Worm (Caenorhabditis elegans) whole organism, young adult: ENCODE results near the gene H38K22.9.

Experiments used
- C06A6.2 ChIP-seq: fragments of 200-800 bp; sonication (Bioruptor generic); conservative IDR thresholded peaks from 2 replicates; pipeline ENCODE4 v1.3.6; 2022; ENCODE audit warnings: missing genetic modification characterization, missing compliant biosample characterization
- C17E4.6 ChIP-seq: fragments of 200-800 bp; sonication (Bioruptor generic); IDR thresholded peaks from 2 replicates; pipeline ENCODE4 v1.3.6; 2022; ENCODE audit warnings: missing genetic modification reagents, missing genetic modification characterization, missing compliant biosample characterization
- D2030.7 ChIP-seq: fragments of 200-800 bp; sonication (Bioruptor generic); IDR thresholded peaks from 2 replicates; pipeline ENCODE4 v1.3.6; 2022; ENCODE audit warnings: missing genetic modification reagents, missing genetic modification characterization, missing compliant biosample characterization
- F22D6.2 ChIP-seq: sonication (generic microtip); optimal IDR thresholded peaks from 2 replicates; lab custom pipeline; 2016; ENCODE audit warnings: mild to moderate bottlenecking, missing genetic modification characterization, missing compliant biosample characterization
- F49E8.2 ChIP-seq: sonication (generic microtip); optimal IDR thresholded peaks from 3 replicates; lab custom pipeline; 2017; ENCODE audit warnings: missing genetic modification characterization, mild to moderate bottlenecking, missing compliant biosample characterization, antibody characterized with exemption, moderate library complexity; ENCODE audit not compliant: insufficient read depth
- K12H6.12 ChIP-seq: fragments of 200-800 bp; sonication (Bioruptor generic); optimal IDR thresholded peaks from 2 replicates; lab custom pipeline; 2018; ENCODE audit warnings: mild to moderate bottlenecking, missing genetic modification characterization, missing compliant biosample characterization
- Y53F4B.3 ChIP-seq: fragments of 200-800 bp; sonication (Bioruptor generic); IDR thresholded peaks from 2 replicates; pipeline ENCODE4 v1.3.6; 2022; ENCODE audit warnings: missing genetic modification reagents, missing genetic modification characterization, missing compliant biosample characterization
- Y53G8AR.9 ChIP-seq: fragments of 200-800 bp; sonication (Bioruptor generic); conservative IDR thresholded peaks from 2 replicates; pipeline ENCODE4 v1.3.6; 2022; ENCODE audit warnings: missing genetic modification reagents, missing genetic modification characterization, missing compliant biosample characterization
- Y56A3A.18 ChIP-seq: fragments of 200-800 bp; sonication (Bioruptor generic); IDR thresholded peaks from 2 replicates; pipeline ENCODE4 v1.3.6; 2022; ENCODE audit warnings: missing genetic modification reagents, missing genetic modification characterization, missing compliant biosample characterization
- Y67H2A.10 ChIP-seq: fragments of 200-800 bp; sonication (Bioruptor generic); conservative IDR thresholded peaks from 2 replicates; pipeline ENCODE4 v1.3.6; 2022; ENCODE audit warnings: missing genetic modification reagents, missing genetic modification characterization, missing compliant biosample characterization
- Y79H2A.3 ChIP-seq: fragments of 200-800 bp; sonication (Bioruptor generic); conservative IDR thresholded peaks from 2 replicates; pipeline ENCODE4 v1.3.6; 2022; ENCODE audit warnings: missing genetic modification reagents, missing genetic modification characterization, missing compliant biosample characterization
- aptf-3 ChIP-seq: fragments of 200-800 bp; sonication (Bioruptor generic); IDR thresholded peaks from 2 replicates; pipeline ENCODE4 v1.3.6; 2022; ENCODE audit warnings: missing genetic modification characterization, missing compliant biosample characterization
- athp-1 ChIP-seq: sonication (generic microtip); optimal IDR thresholded peaks from 2 replicates; lab custom pipeline; 2017; ENCODE audit warnings: mild to moderate bottlenecking, missing genetic modification characterization, missing compliant biosample characterization
- attf-5 ChIP-seq: fragments of 200-800 bp; sonication (Bioruptor generic); optimal IDR thresholded peaks from 2 replicates; lab custom pipeline; 2018; ENCODE audit warnings: mild to moderate bottlenecking, missing genetic modification characterization, missing compliant biosample characterization
- attf-6 ChIP-seq: fragments of 200-800 bp; sonication (Bioruptor generic); IDR thresholded peaks from 2 replicates; pipeline ENCODE4 v1.3.6; 2022; ENCODE audit warnings: missing genetic modification reagents, missing genetic modification characterization, missing compliant biosample characterization
- ccch-3 ChIP-seq: fragments of 200-800 bp; sonication (Bioruptor generic); optimal IDR thresholded peaks from 2 replicates; lab custom pipeline; 2018; ENCODE audit warnings: mild to moderate bottlenecking, missing genetic modification characterization, missing compliant biosample characterization
- ceh-100 ChIP-seq: fragments of 200-800 bp; sonication (Bioruptor generic); IDR thresholded peaks from 2 replicates; pipeline ENCODE4 v1.3.6; 2022; ENCODE audit warnings: missing genetic modification reagents, missing genetic modification characterization, missing compliant biosample characterization
- ceh-27 ChIP-seq: fragments of 200-800 bp; sonication (Bioruptor generic); optimal IDR thresholded peaks from 2 replicates; lab custom pipeline; 2018; ENCODE audit warnings: mild to moderate bottlenecking, missing genetic modification characterization, moderate library complexity, missing compliant biosample characterization
- ceh-40 ChIP-seq: fragments of 200-800 bp; sonication (Bioruptor generic); IDR thresholded peaks from 2 replicates; pipeline ENCODE4 v1.3.6; 2022; ENCODE audit warnings: missing genetic modification characterization, missing compliant biosample characterization
- dox-1 ChIP-seq: fragments of 200-800 bp; sonication (Bioruptor generic); IDR thresholded peaks from 2 replicates; pipeline ENCODE4 v1.3.6; 2022; ENCODE audit warnings: missing genetic modification reagents, missing genetic modification characterization, missing compliant biosample characterization
- efl-1 ChIP-seq: fragments of 150-350 bp; optimal IDR thresholded peaks from 2 replicates; lab custom pipeline; 2014; ENCODE audit warnings: missing biosample characterization, missing genetic modification reagents, missing genetic modification characterization
- ets-4 ChIP-seq: fragments of 200-800 bp; sonication (Bioruptor generic); optimal IDR thresholded peaks from 2 replicates; lab custom pipeline; 2018; ENCODE audit warnings: mild to moderate bottlenecking, missing genetic modification characterization, missing compliant biosample characterization
- gei-17 ChIP-seq: fragments of 200-800 bp; sonication (Bioruptor generic); optimal IDR thresholded peaks from 2 replicates; lab custom pipeline; 2018; ENCODE audit warnings: mild to moderate bottlenecking, missing genetic modification characterization, missing compliant biosample characterization
- hrde-1 ChIP-seq: sonication (generic microtip); optimal IDR thresholded peaks from 2 replicates; lab custom pipeline; 2016; ENCODE audit warnings: missing genetic modification characterization, mild to moderate bottlenecking, missing compliant biosample characterization, moderate library complexity, missing genotype, missing genetic modification reagents, borderline replicate concordance
- lag-1 ChIP-seq: fragments of 200-800 bp; sonication (Bioruptor generic); IDR thresholded peaks from 2 replicates; pipeline ENCODE4 v1.3.6; 2022; ENCODE audit warnings: missing genetic modification reagents, missing genetic modification characterization, missing compliant biosample characterization
- let-526 ChIP-seq: fragments of 200-800 bp; sonication (Bioruptor generic); IDR thresholded peaks from 2 replicates; pipeline ENCODE4 v1.3.6; 2022; ENCODE audit warnings: missing genetic modification reagents, missing genetic modification characterization, missing compliant biosample characterization
- let-607 ChIP-seq, 2 experiments: fragments of 200-800 bp in 1 of 2; sonication (Bioruptor generic) in 1 of 2; sonication (generic microtip) in 1 of 2; optimal IDR thresholded peaks; 2 replicates each; lab custom pipeline; 2016 to 2018; ENCODE audit warnings: mild to moderate bottlenecking in 2 of 2, missing compliant biosample characterization in 2 of 2, missing genetic modification characterization in 2 of 2, moderate library complexity in 2 of 2, missing genotype in 1 of 2
- lin-26 ChIP-seq: fragments of 200-800 bp; sonication (Bioruptor generic); IDR thresholded peaks from 2 replicates; pipeline ENCODE4 v1.3.6; 2022; ENCODE audit warnings: missing genetic modification reagents, missing genetic modification characterization, missing compliant biosample characterization
- lin-54 ChIP-seq: fragments of 200-800 bp; sonication (Bioruptor generic); optimal IDR thresholded peaks from 2 replicates; lab custom pipeline; 2018; ENCODE audit warnings: mild to moderate bottlenecking, missing genetic modification characterization, missing compliant biosample characterization
- lir-1 ChIP-seq: fragments of 200-800 bp; sonication (Bioruptor generic); conservative IDR thresholded peaks from 2 replicates; pipeline ENCODE4 v1.3.6; 2022; ENCODE audit warnings: missing genetic modification reagents, missing genetic modification characterization, missing compliant biosample characterization
- lsl-1 ChIP-seq: fragments of 200-800 bp; sonication (Bioruptor generic); optimal IDR thresholded peaks from 2 replicates; lab custom pipeline; 2018; ENCODE audit warnings: mild to moderate bottlenecking, missing genetic modification characterization, moderate library complexity, missing compliant biosample characterization
- mxl-1 ChIP-seq: sonication (generic microtip); optimal IDR thresholded peaks from 2 replicates; lab custom pipeline; 2016; ENCODE audit warnings: missing genetic modification characterization, missing compliant biosample characterization
- nfya-2 ChIP-seq: fragments of 200-800 bp; sonication (Bioruptor generic); IDR thresholded peaks from 2 replicates; pipeline ENCODE4 v1.3.6; 2022; ENCODE audit warnings: missing genetic modification reagents, missing genetic modification characterization, missing compliant biosample characterization
- nhr-80 ChIP-seq: sonication (generic microtip); optimal IDR thresholded peaks from 2 replicates; lab custom pipeline; 2016; ENCODE audit warnings: missing genetic modification characterization, missing compliant biosample characterization
- rcor-1 ChIP-seq: fragments of 200-800 bp; sonication (Bioruptor generic); IDR thresholded peaks from 2 replicates; pipeline ENCODE4 v1.3.6; 2022; ENCODE audit warnings: missing genetic modification reagents, missing genetic modification characterization, missing compliant biosample characterization
- rec-8 ChIP-seq, 2 experiments: sonication (generic microtip); optimal IDR thresholded peaks; 2 replicates each; lab custom pipeline; 2016; ENCODE audit warnings: mild to moderate bottlenecking in 2 of 2, missing genetic modification characterization in 2 of 2, missing genetic modification reagents in 2 of 2, missing genotype in 2 of 2, missing biosample characterization in 1 of 2, missing compliant biosample characterization in 1 of 2, moderate library complexity in 1 of 2
- snpc-3.4 ChIP-seq: sonication (generic microtip); optimal IDR thresholded peaks from 2 replicates; lab custom pipeline; 2017; ENCODE audit warnings: missing genetic modification characterization, mild to moderate bottlenecking, missing compliant biosample characterization, antibody characterized with exemption, moderate library complexity, missing genotype, missing genetic modification reagents
- tbp1 ChIP-seq: fragments of 200-800 bp; sonication (Bioruptor generic); optimal IDR thresholded peaks from 2 replicates; lab custom pipeline; 2018; ENCODE audit warnings: mild to moderate bottlenecking, missing genetic modification characterization, missing compliant biosample characterization
- unc-62 ChIP-seq: fragments of 150-350 bp; optimal IDR thresholded peaks from 2 replicates; lab custom pipeline; 2014; ENCODE audit warnings: missing biosample characterization, missing genetic modification reagents, missing genetic modification characterization
- ztf-18 ChIP-seq: sonication (generic microtip); optimal IDR thresholded peaks from 2 replicates; lab custom pipeline; 2016; ENCODE audit warnings: missing genotype, mild to moderate bottlenecking, missing genetic modification characterization, missing compliant biosample characterization
- ztf-28 ChIP-seq: fragments of 200-800 bp; sonication (Bioruptor generic); IDR thresholded peaks from 2 replicates; pipeline ENCODE4 v1.3.6; 2022; ENCODE audit warnings: missing genetic modification reagents, missing genetic modification characterization, missing compliant biosample characterization
- ztf-3 ChIP-seq: fragments of 200-800 bp; sonication (Bioruptor generic); optimal IDR thresholded peaks from 2 replicates; lab custom pipeline; 2018; ENCODE audit warnings: mild to moderate bottlenecking, missing genetic modification characterization, missing compliant biosample characterization
- ztf-6 ChIP-seq: fragments of 200-800 bp; sonication (Bioruptor generic); IDR thresholded peaks from 2 replicates; pipeline ENCODE4 v1.3.6; 2022; ENCODE audit warnings: missing genetic modification reagents, missing genetic modification characterization, missing compliant biosample characterization

The H38K22.9 gene

DNA sequence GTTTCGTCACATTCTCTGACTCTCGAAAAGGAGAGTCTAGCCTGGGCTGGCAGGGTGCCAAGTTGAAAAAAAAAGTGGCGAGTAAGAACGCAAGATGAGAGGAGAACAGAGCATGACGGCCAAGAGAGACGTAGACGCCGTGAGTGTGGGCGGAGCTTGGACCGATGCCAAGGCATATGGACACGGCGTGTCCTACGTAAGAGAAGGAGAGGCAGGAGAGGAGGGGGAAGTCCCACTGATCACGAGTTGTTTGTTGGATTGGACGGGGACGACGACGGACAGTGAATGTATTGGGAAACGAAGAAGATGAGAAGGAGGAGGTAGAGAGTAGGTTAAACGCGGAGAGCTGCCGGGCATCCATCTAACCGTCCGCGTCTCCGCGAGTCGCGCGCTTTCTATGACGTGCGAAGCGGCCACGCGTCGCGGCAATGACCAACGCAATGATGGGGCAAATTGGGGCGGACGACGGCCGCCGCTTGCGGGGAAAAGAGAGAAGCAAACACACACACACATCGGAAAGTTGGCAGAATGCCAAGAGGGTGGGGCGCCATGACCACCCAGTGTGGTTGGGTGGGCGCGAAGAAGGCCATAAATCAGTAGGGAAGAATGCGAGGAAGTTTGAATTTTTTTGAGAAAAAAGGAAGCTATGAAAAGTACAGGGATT is 41.9 kb upstream of the H38K22.9 start (continued):
- TF ChIP-seq K12H6.12 = peak; percentile 99
- TF ChIP-seq lir-1 (GFP tag; lab: Robert Waterston, UW) = peak; percentile 59; the same call in 1 of the 2 replicates
- peak; percentile 81 for TF ChIP-seq lin-26

DNA sequence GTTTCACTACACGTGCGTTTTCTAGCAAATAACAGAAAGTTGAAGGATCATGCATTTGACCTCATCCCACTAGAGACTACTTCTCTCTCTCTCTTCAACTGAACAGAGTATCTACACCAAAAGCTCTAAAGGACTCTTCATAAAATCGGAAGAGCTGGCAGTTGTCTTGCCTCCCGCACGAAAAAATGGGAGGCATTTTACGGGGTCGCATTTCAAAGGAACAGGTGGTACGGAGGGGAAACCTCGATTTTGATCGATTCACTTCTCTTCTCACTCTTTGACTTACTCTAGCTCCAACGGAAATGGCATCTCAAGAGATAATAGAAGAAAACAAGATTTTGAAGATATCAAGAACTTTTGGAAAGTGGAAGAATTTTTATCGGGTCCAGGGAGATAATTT is 40.8 kb upstream of the H38K22.9 start:
- TF ChIP-seq ztf-18 (tag; lab: Kevin White, UChicago) (no peak), ceh-27 (GFP tag; lab: Kevin White, UChicago) (no peak), attf-5 (no peak), ztf-6 (GFP tag; lab: Robert Waterston, UW) (no peak), lag-1 (no peak), gei-17 (GFP tag; lab: Kevin White, UChicago) (no peak), rcor-1 (GFP tag; lab: Robert Waterston, UW) (no peak), rec-8 (tag; optimal IDR thresholded peaks at IDR 0.05; lab: Kevin White, UChicago) (no peak), athp-1 (tag; lab: Kevin White, UChicago) (no peak), ztf-28 (no peak), mxl-1 (tag; lab: Kevin White, UChicago) (no peak), lsl-1 (GFP tag; lab: Kevin White, UChicago) (no peak)

DNA sequence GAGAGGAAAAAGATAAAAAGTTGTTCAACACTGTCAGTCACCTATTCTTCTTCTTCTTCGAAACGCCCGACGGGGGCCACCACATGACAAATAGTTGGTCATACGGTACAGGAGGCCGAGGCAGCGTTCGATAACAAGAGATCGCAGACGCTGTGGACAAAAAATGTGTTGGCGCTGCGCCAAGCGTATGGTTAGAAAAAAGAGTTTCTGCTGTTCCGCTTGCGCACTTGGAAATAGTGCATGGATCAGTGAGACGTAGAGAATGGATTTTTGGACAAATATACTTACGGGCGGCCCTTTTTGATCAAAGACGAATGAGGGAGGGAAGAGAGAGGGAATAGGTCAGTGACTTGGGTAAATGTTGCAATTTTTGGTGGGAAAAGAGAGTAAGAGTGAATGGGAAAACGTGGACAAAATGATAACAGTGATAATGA is 39.2 kb upstream of the H38K22.9 start:
- TF ChIP-seq attf-6 (GFP tag; lab: Robert Waterston, UW) = no peak
- peak; percentile 14 for TF ChIP-seq F22D6.2 (tag; lab: Kevin White, UChicago)
- peak; percentile 78 for TF ChIP-seq dox-1
- TF ChIP-seq ztf-18 (tag; lab: Kevin White, UChicago) = peak; percentile 21
- 0 out of 2 replicates have a peak, but pooled peaks have one; percentile 60 for TF ChIP-seq let-526 (GFP tag; lab: Robert Waterston, UW)
- TF ChIP-seq Y67H2A.10 (GFP tag; lab: Robert Waterston, UW) = no peak
- no peak for TF ChIP-seq efl-1 (GFP tag; lab: Kevin White, UChicago)
- TF ChIP-seq Y53F4B.3 (GFP tag; lab: Robert Waterston, UW) = no peak
- 0 out of 2 replicates have a peak, but pooled peaks have one; percentile 29 for TF ChIP-seq lir-1 (GFP tag; lab: Robert Waterston, UW)
- no peak for TF ChIP-seq snpc-3.4 (tag; lab: Kevin White, UChicago)
- TF ChIP-seq nhr-80 = peak; percentile 88
- peak; percentile 55 to 58 for TF ChIP-seq let-607 (tag; optimal IDR thresholded peaks at IDR 0.05; lab: Kevin White, UChicago)
- no peak; the same call in 1 of the 2 replicates for TF ChIP-seq C06A6.2 (GFP tag; lab: Robert Waterston, UW)
- no peak for TF ChIP-seq lin-26
- TF ChIP-seq lin-54 (GFP tag; lab: Kevin White, UChicago) = peak; percentile 32
- TF ChIP-seq hrde-1 (tag; lab: Kevin White, UChicago) = no peak
- TF ChIP-seq ets-4 (GFP tag; lab: Kevin White, UChicago) = peak; percentile 40
- no peak for TF ChIP-seq Y53G8AR.9 (GFP tag; lab: Robert Waterston, UW)
- TF ChIP-seq lsl-1 (GFP tag; lab: Kevin White, UChicago) = no peak
- TF ChIP-seq unc-62 (GFP tag; lab: Kevin White, UChicago) = peak; percentile 35
- no peak for TF ChIP-seq ztf-28
- TF ChIP-seq ceh-40 = no peak
- no peak for TF ChIP-seq aptf-3 (GFP tag; lab: Robert Waterston, UW)
- no peak for TF ChIP-seq F49E8.2 (tag; lab: Kevin White, UChicago)
- TF ChIP-seq tbp1 = peak; percentile 43
- no peak for TF ChIP-seq Y79H2A.3 (GFP tag; lab: Robert Waterston, UW)
- no peak for TF ChIP-seq nfya-2 (GFP tag; lab: Robert Waterston, UW)
- TF ChIP-seq ztf-3 (GFP tag; lab: Kevin White, UChicago) = no peak
- TF ChIP-seq ceh-100 (GFP tag; lab: Robert Waterston, UW) = no peak
- no peak for TF ChIP-seq ccch-3 (GFP tag; lab: Kevin White, UChicago)
- no peak for TF ChIP-seq Y56A3A.18
- TF ChIP-seq D2030.7 (GFP tag; lab: Robert Waterston, UW) = no peak
- TF ChIP-seq C17E4.6 = no peak
